Fruit fly (Drosophila melanogaster): Measurements from ENCODE around the gene sev.

Gene sev

dm6 chrX:11109670-11110069, 23.6 kb upstream of the sev start:
- TF ChIP-seq svp (GFP tag): peak; percentile 83
- no peak for TF ChIP-seq fkh (GFP tag; optimal IDR thresholded peaks at IDR 0.05)
- TF ChIP-seq Sox14 (GFP tag; optimal IDR thresholded peaks at IDR 0.05): no peak
- no peak for TF ChIP-seq CG1621 (tag; optimal IDR thresholded peaks at IDR 0.05)

- TF ChIP-seq Sox14 (GFP tag; optimal IDR thresholded peaks at IDR 0.05): no peak
- TF ChIP-seq eg (GFP tag; IDR thresholded peaks at IDR 0.05): peak; percentile 75
- no peak for TF ChIP-seq Sox102F (GFP tag; optimal IDR thresholded peaks at IDR 0.05)
- TF ChIP-seq CG15336 (GFP tag; IDR thresholded peaks at IDR 0.05): peak; percentile 54
- TF ChIP-seq esn (GFP tag; optimal IDR thresholded peaks at IDR 0.05): no peak
- TF ChIP-seq CG11902 (GFP tag; optimal IDR thresholded peaks at IDR 0.05): no peak
- no peak for TF ChIP-seq acj6 (GFP tag; optimal IDR thresholded peaks at IDR 0.05)
- TF ChIP-seq vri (GFP tag; optimal IDR thresholded peaks at IDR 0.05): peak; percentile 87
- TF ChIP-seq Gug (GFP tag; IDR thresholded peaks at IDR 0.05): 0 out of 2 replicates have a peak, but pooled peaks have one; percentile 18
- TF ChIP-seq CG6163 (GFP tag; IDR thresholded peaks at IDR 0.05): peak; percentile 23; the same call in 1 of the 3 replicates
- TF ChIP-seq CG3032 (tag; optimal IDR thresholded peaks at IDR 0.05): peak; percentile 22
- no peak for TF ChIP-seq CG7368 (GFP tag; optimal IDR thresholded peaks at IDR 0.05)
- TF ChIP-seq CG11294 (GFP tag; IDR thresholded peaks at IDR 0.05): no peak
- TF ChIP-seq net (GFP tag; optimal IDR thresholded peaks at IDR 0.05): no peak
- no peak for TF ChIP-seq topi (GFP tag; optimal IDR thresholded peaks at IDR 0.05)
- no peak for TF ChIP-seq Ets96B (tag; optimal IDR thresholded peaks at IDR 0.05)
- TF ChIP-seq CG6276 (GFP tag; optimal IDR thresholded peaks at IDR 0.05): no peak
- no peak for TF ChIP-seq Eip75B (GFP tag; optimal IDR thresholded peaks at IDR 0.05)
- TF ChIP-seq fkh (GFP tag; optimal IDR thresholded peaks at IDR 0.05): no peak
- TF ChIP-seq CG11762 (GFP tag; optimal IDR thresholded peaks at IDR 0.05; ENCODE audit: insufficient read depth): no peak
- TF ChIP-seq dsx (GFP tag; optimal IDR thresholded peaks at IDR 0.05; ENCODE audit: poor library complexity, severe bottlenecking): no peak
- no peak for TF ChIP-seq dac (GFP tag; optimal IDR thresholded peaks at IDR 0.05)
- no peak for TF ChIP-seq CG6808 (GFP tag; optimal IDR thresholded peaks at IDR 0.05)
- TF ChIP-seq CG9139 (GFP tag; optimal IDR thresholded peaks at IDR 0.05): no peak
- TF ChIP-seq ss (GFP tag; optimal IDR thresholded peaks at IDR 0.05): no peak
- TF ChIP-seq CG8119 (GFP tag; IDR thresholded peaks at IDR 0.05): peak; percentile 52; the same call in 2 of the 3 replicates
Observed at dm6 chrX:11108845-11109450, 22.8 kb upstream of the sev start.

dm6 chrX:11108148-11108844, 22.2 kb upstream of the sev start, which contains the start of gene Hsp60A:
Gene Hsp60A, plus strand, starts transcription at chrX:11108482.
- TF ChIP-seq Eip93F (GFP tag; optimal IDR thresholded peaks at IDR 0.05) (peak; percentile 48), Ets96B (tag; optimal IDR thresholded peaks at IDR 0.05) (peak; percentile 52), CG34406 (GFP tag; optimal IDR thresholded peaks at IDR 0.05) (peak; percentile 18), Hr38 (GFP tag; optimal IDR thresholded peaks at IDR 0.05) (no peak), CG9139 (GFP tag; optimal IDR thresholded peaks at IDR 0.05) (no peak), net (GFP tag; optimal IDR thresholded peaks at IDR 0.05) (no peak), esn (GFP tag; optimal IDR thresholded peaks at IDR 0.05) (peak; percentile 54), CG11762 (GFP tag; optimal IDR thresholded peaks at IDR 0.05; ENCODE audit: insufficient read depth) (no peak), achi (GFP tag; optimal IDR thresholded peaks at IDR 0.05) (peak; percentile 52), fd85E (GFP tag; optimal IDR thresholded peaks at IDR 0.05) (no peak), acj6 (GFP tag; optimal IDR thresholded peaks at IDR 0.05) (peak; percentile 58), CG15336 (GFP tag; IDR thresholded peaks at IDR 0.05) (no peak), CG3032 (tag; optimal IDR thresholded peaks at IDR 0.05) (peak; percentile 42), CG6792 (GFP tag; optimal IDR thresholded peaks at IDR 0.05) (no peak), pdm3 (GFP tag; optimal IDR thresholded peaks at IDR 0.05) (peak; percentile 64), CG31627 (GFP tag; optimal IDR thresholded peaks at IDR 0.05) (peak; percentile 48), CG6854 (GFP tag; optimal IDR thresholded peaks at IDR 0.05) (peak; percentile 34), eg (GFP tag; IDR thresholded peaks at IDR 0.05) (peak; percentile 53; the same call in 2 of the 3 replicates), fd59A (GFP tag; optimal IDR thresholded peaks at IDR 0.05) (no peak), Hr4 (GFP tag; optimal IDR thresholded peaks at IDR 0.05) (peak; percentile 31), Eip75B (GFP tag; optimal IDR thresholded peaks at IDR 0.05) (no peak), vri (GFP tag; optimal IDR thresholded peaks at IDR 0.05) (peak; percentile 97), CG4318 (GFP tag; optimal IDR thresholded peaks at IDR 0.05) (peak; percentile 20), CG6808 (GFP tag; optimal IDR thresholded peaks at IDR 0.05) (no peak), topi (GFP tag; optimal IDR thresholded peaks at IDR 0.05) (peak; percentile 35), Sox15 (GFP tag; optimal IDR thresholded peaks at IDR 0.05) (peak; percentile 14), OdsH (GFP tag; optimal IDR thresholded peaks at IDR 0.05) (peak; percentile 53), CG6276 (GFP tag; optimal IDR thresholded peaks at IDR 0.05) (no peak), Smox (GFP tag; optimal IDR thresholded peaks at IDR 0.05) (peak; percentile 50), fkh (GFP tag; optimal IDR thresholded peaks at IDR 0.05) (no peak), CG6163 (GFP tag; IDR thresholded peaks at IDR 0.05) (0 out of 3 replicates have a peak, but pooled peaks have one; percentile 27), Sox14 (GFP tag; optimal IDR thresholded peaks at IDR 0.05) (peak; percentile 26), CG11294 (GFP tag; IDR thresholded peaks at IDR 0.05) (no peak)

All from whole organism, prepupa.